Worm (Caenorhabditis elegans) whole organism, L2 larva: Measurements from ENCODE around the gene ZK666.1.

ENCODE experiments used
- C34F6.9 ChIP-seq: fragments of 150-350 bp; optimal IDR thresholded peaks from 2 replicates; lab custom pipeline; 2014; ENCODE audit warnings: missing biosample characterization, missing genetic modification characterization
- R02D3.7 ChIP-seq: fragments of 150-350 bp; optimal IDR thresholded peaks from 2 replicates; lab custom pipeline; 2014; ENCODE audit warnings: missing biosample characterization, missing genetic modification characterization
- Y55F3AM.14 ChIP-seq: fragments of 200-800 bp; sonication (Bioruptor generic); optimal IDR thresholded peaks from 2 replicates; lab custom pipeline; 2018; ENCODE audit warnings: mild to moderate bottlenecking, missing genetic modification characterization, missing compliant biosample characterization
- ZK546.5 ChIP-seq: sonication (generic microtip); optimal IDR thresholded peaks from 2 replicates; lab custom pipeline; 2017; ENCODE audit warnings: missing biosample characterization, missing genetic modification characterization
- alr-1 ChIP-seq: fragments of 150-350 bp; optimal IDR thresholded peaks from 2 replicates; lab custom pipeline; 2014; ENCODE audit warnings: missing biosample characterization, missing genetic modification characterization
- ama-1 ChIP-seq: fragments of 150-350 bp; optimal IDR thresholded peaks from 2 replicates; lab custom pipeline; 2018; ENCODE audit warnings: inconsistent platforms
- blmp-1 ChIP-seq: sonication (generic microtip); optimal IDR thresholded peaks from 2 replicates; lab custom pipeline; 2017; ENCODE audit warnings: missing genetic modification characterization, mild to moderate bottlenecking, missing compliant biosample characterization, antibody characterized with exemption, moderate library complexity; ENCODE audit not compliant: insufficient read depth
- ceh-16 ChIP-seq: fragments of 150-350 bp; optimal IDR thresholded peaks from 2 replicates; lab custom pipeline; 2014; ENCODE audit warnings: missing biosample characterization, missing genetic modification characterization
- ceh-82 ChIP-seq: fragments of 150-350 bp; optimal IDR thresholded peaks from 2 replicates; lab custom pipeline; 2014; ENCODE audit warnings: missing biosample characterization, missing genetic modification characterization
- crh-2 ChIP-seq: sonication (generic microtip); optimal IDR thresholded peaks from 2 replicates; lab custom pipeline; 2017; ENCODE audit warnings: missing biosample characterization, missing genetic modification characterization
- dmd-4 ChIP-seq: sonication (generic microtip); optimal IDR thresholded peaks from 2 replicates; lab custom pipeline; 2017; ENCODE audit warnings: missing biosample characterization, missing genetic modification characterization
- egl-27 ChIP-seq: sonication (generic microtip); optimal IDR thresholded peaks from 3 replicates; lab custom pipeline; 2017; ENCODE audit warnings: missing biosample characterization, missing genetic modification reagents, missing genetic modification characterization
- elt-1 ChIP-seq: fragments of 150-350 bp; optimal IDR thresholded peaks from 2 replicates; lab custom pipeline; 2014; ENCODE audit warnings: missing biosample characterization, missing genetic modification characterization
- elt-3 ChIP-seq: sonication (generic microtip); optimal IDR thresholded peaks from 2 replicates; lab custom pipeline; 2017; ENCODE audit warnings: missing biosample characterization, missing genetic modification characterization
- fos-1 ChIP-seq: fragments of 150-350 bp; optimal IDR thresholded peaks from 2 replicates; lab custom pipeline; 2014; ENCODE audit warnings: missing biosample characterization, missing genetic modification characterization
- gmeb-1 ChIP-seq: fragments of 150-350 bp; optimal IDR thresholded peaks from 2 replicates; lab custom pipeline; 2014; ENCODE audit warnings: missing biosample characterization, missing genetic modification characterization
- lin-11 ChIP-seq: fragments of 150-350 bp; sonication (generic microtip); optimal IDR thresholded peaks from 2 replicates; lab custom pipeline; 2014; ENCODE audit warnings: missing biosample characterization, missing genetic modification characterization, inconsistent platforms, mixed read lengths
- lin-13 ChIP-seq: fragments of 150-350 bp; optimal IDR thresholded peaks from 2 replicates; lab custom pipeline; 2014; ENCODE audit warnings: missing biosample characterization, missing genetic modification reagents, missing genetic modification characterization
- lin-39 ChIP-seq: fragments of 150-350 bp; optimal IDR thresholded peaks from 2 replicates; lab custom pipeline; 2014; ENCODE audit warnings: missing biosample characterization, missing genetic modification reagents, missing genetic modification characterization
- lsy-2 ChIP-seq, 2 experiments: fragments of 150-350 bp in 1 of 2; sonication (generic microtip) in 1 of 2; optimal IDR thresholded peaks; 2 replicates each; lab custom pipeline; 2014 to 2017; ENCODE audit warnings: missing biosample characterization in 2 of 2, missing genetic modification characterization in 2 of 2
- mab-5 ChIP-seq: fragments of 150-350 bp; optimal IDR thresholded peaks from 2 replicates; lab custom pipeline; 2014; ENCODE audit warnings: missing biosample characterization, missing genetic modification characterization
- mbf-1 ChIP-seq: sonication (generic microtip); optimal IDR thresholded peaks from 2 replicates; lab custom pipeline; 2017; ENCODE audit warnings: missing biosample characterization, missing genetic modification characterization
- mdl-1 ChIP-seq, 2 experiments: fragments of 150-350 bp in 1 of 2; sonication (generic microtip) in 1 of 2; optimal IDR thresholded peaks; 2 replicates each; lab custom pipeline; 2017; ENCODE audit warnings: missing biosample characterization in 2 of 2, missing genetic modification characterization in 2 of 2
- nhr-11 ChIP-seq: fragments of 150-350 bp; optimal IDR thresholded peaks from 2 replicates; lab custom pipeline; 2014; ENCODE audit warnings: missing biosample characterization, missing genetic modification characterization
- nhr-12 ChIP-seq: fragments of 150-350 bp; optimal IDR thresholded peaks from 2 replicates; lab custom pipeline; 2014; ENCODE audit warnings: missing biosample characterization, missing genetic modification characterization
- nhr-129 ChIP-seq: fragments of 150-350 bp; optimal IDR thresholded peaks from 2 replicates; lab custom pipeline; 2014; ENCODE audit warnings: missing biosample characterization, missing genetic modification characterization
- nhr-21 ChIP-seq: fragments of 150-350 bp; optimal IDR thresholded peaks from 2 replicates; lab custom pipeline; 2014; ENCODE audit warnings: missing biosample characterization, missing genetic modification characterization
- nhr-237 ChIP-seq: fragments of 150-350 bp; optimal IDR thresholded peaks from 2 replicates; lab custom pipeline; 2014; ENCODE audit warnings: missing biosample characterization, missing genetic modification characterization
- nhr-25 ChIP-seq: fragments of 150-350 bp; sonication (generic microtip); optimal IDR thresholded peaks from 3 replicates; lab custom pipeline; 2014; ENCODE audit warnings: missing biosample characterization, missing genetic modification characterization
- nhr-6 ChIP-seq: fragments of 150-350 bp; optimal IDR thresholded peaks from 2 replicates; lab custom pipeline; 2014; ENCODE audit warnings: missing biosample characterization, missing genetic modification characterization
- nhr-77 ChIP-seq: fragments of 150-350 bp; optimal IDR thresholded peaks from 2 replicates; lab custom pipeline; 2014; ENCODE audit warnings: missing biosample characterization, missing genetic modification characterization
- peb-1 ChIP-seq: fragments of 150-350 bp; optimal IDR thresholded peaks from 2 replicates; lab custom pipeline; 2014; ENCODE audit warnings: missing biosample characterization, missing genetic modification characterization
- sem-4 ChIP-seq: fragments of 150-350 bp; optimal IDR thresholded peaks from 2 replicates; lab custom pipeline; 2014; ENCODE audit warnings: missing biosample characterization, missing genetic modification reagents, missing genetic modification characterization
- skn-1 ChIP-seq: sonication (generic microtip); optimal IDR thresholded peaks from 2 replicates; lab custom pipeline; 2017; ENCODE audit warnings: missing biosample characterization, missing genetic modification characterization
- sma-3 ChIP-seq: sonication (generic microtip); optimal IDR thresholded peaks from 2 replicates; lab custom pipeline; 2016; ENCODE audit warnings: missing genetic modification reagents, missing genetic modification characterization, missing compliant biosample characterization
- sma-9 ChIP-seq, 2 experiments: fragments of 150-350 bp in 1 of 2; sonication (generic microtip) in 1 of 2; optimal IDR thresholded peaks; 2 replicates each; lab custom pipeline; 2014 to 2016; ENCODE audit warnings: missing genetic modification characterization in 2 of 2, mild to moderate bottlenecking in 1 of 2, missing biosample characterization in 1 of 2, missing compliant biosample characterization in 1 of 2, missing genetic modification reagents in 1 of 2, moderate library complexity in 1 of 2
- snpc-4 ChIP-seq: fragments of 150-350 bp; optimal IDR thresholded peaks from 2 replicates; lab custom pipeline; 2014; ENCODE audit warnings: missing biosample characterization, missing genetic modification characterization
- unc-39 ChIP-seq: fragments of 150-350 bp; optimal IDR thresholded peaks from 2 replicates; lab custom pipeline; 2014; ENCODE audit warnings: missing biosample characterization, missing genetic modification characterization
- unc-55 ChIP-seq: fragments of 150-350 bp; sonication (generic microtip); optimal IDR thresholded peaks from 3 replicates; lab custom pipeline; 2014; ENCODE audit warnings: missing biosample characterization, missing genetic modification reagents, missing genetic modification characterization
- unc-62 ChIP-seq: fragments of 150-350 bp; optimal IDR thresholded peaks from 2 replicates; lab custom pipeline; 2014; ENCODE audit warnings: missing biosample characterization, missing genetic modification reagents, missing genetic modification characterization
- ztf-1 ChIP-seq: fragments of 200-800 bp; sonication (Bioruptor generic); conservative IDR thresholded peaks from 2 replicates; pipeline ENCODE4 v1.3.6; 2022; ENCODE audit warnings: missing genetic modification characterization, missing compliant biosample characterization
- ztf-4 ChIP-seq: fragments of 150-350 bp; optimal IDR thresholded peaks from 2 replicates; lab custom pipeline; 2014; ENCODE audit warnings: missing biosample characterization, missing genetic modification characterization

The ZK666.1 gene

ce11 chrII:10456979-10457378, 14.2 kb downstream of the ZK666.1 start, which contains the start of gene ZK673.11:
Gene ZK673.11 (plus strand): TSS chrII:10457279.
- TF ChIP-seq unc-55 (GFP tag; lab: Kevin White, UChicago) (no peak), elt-1 (tag; lab: Kevin White, UChicago) (no peak), fos-1 (tag; lab: Kevin White, UChicago) (no peak), snpc-4 (no peak), sma-3 (GFP tag; lab: Kevin White, UChicago) (no peak), unc-62 (GFP tag; lab: Kevin White, UChicago) (no peak), gmeb-1 (tag; lab: Kevin White, UChicago) (no peak), nhr-12 (tag; lab: Kevin White, UChicago) (no peak), skn-1 (tag; lab: Kevin White, UChicago) (no peak)

- TF ChIP-seq sma-9 (GFP tag; optimal IDR thresholded peaks at IDR 0.05; lab: Kevin White, UChicago) (no peak), sma-9 (tag; optimal IDR thresholded peaks at IDR 0.05; lab: Kevin White, UChicago) (no peak), gmeb-1 (tag; lab: Kevin White, UChicago) (no peak), nhr-12 (tag; lab: Kevin White, UChicago) (no peak), nhr-21 (tag; lab: Kevin White, UChicago) (no peak), mbf-1 (tag; lab: Kevin White, UChicago) (no peak), ztf-1 (GFP tag; lab: Robert Waterston, UW) (no peak), mdl-1 (tag; optimal IDR thresholded peaks at IDR 0.05; lab: Kevin White, UChicago) (no peak), unc-39 (tag; lab: Kevin White, UChicago) (no peak), lin-39 (tag; lab: Kevin White, UChicago) (no peak), blmp-1 (tag; lab: Kevin White, UChicago) (no peak), unc-55 (GFP tag; lab: Kevin White, UChicago) (no peak), ZK546.5 (tag; lab: Kevin White, UChicago) (no peak), nhr-25 (tag; lab: Kevin White, UChicago) (no peak), mab-5 (tag; lab: Kevin White, UChicago) (no peak), dmd-4 (no peak)
Measured at ce11 chrII:10452620-10453019, 18.5 kb downstream of the ZK666.1 start, which contains the start of gene ZK673.4. Gene ZK673.4 (plus strand): TSS chrII:10452920.

ce11 chrII:10450335-10450734, 20.8 kb downstream of the ZK666.1 start:
- no peak for TF ChIP-seq R02D3.7 (tag; lab: Kevin White, UChicago)
- no peak for TF ChIP-seq lin-39 (tag; lab: Kevin White, UChicago)
- TF ChIP-seq ztf-4 (tag; lab: Kevin White, UChicago) = peak; percentile 60
- no peak for TF ChIP-seq mdl-1 (tag; optimal IDR thresholded peaks at IDR 0.05; lab: Kevin White, UChicago)
- no peak for TF ChIP-seq unc-39 (tag; lab: Kevin White, UChicago)
- TF ChIP-seq elt-3 (tag; lab: Kevin White, UChicago) = no peak
- no peak for TF ChIP-seq nhr-77
- TF ChIP-seq lsy-2 (tag; optimal IDR thresholded peaks at IDR 0.05; lab: Kevin White, UChicago) = peak in 1 of 2 experiments; percentile 28
- no peak for TF ChIP-seq dmd-4
- no peak for TF ChIP-seq mbf-1 (tag; lab: Kevin White, UChicago)
- no peak for TF ChIP-seq gmeb-1 (tag; lab: Kevin White, UChicago)
- TF ChIP-seq ama-1 (lab: Kevin White, UChicago) = no peak
- TF ChIP-seq sma-3 (GFP tag; lab: Kevin White, UChicago) = no peak
- TF ChIP-seq nhr-129 (tag; lab: Kevin White, UChicago) = peak; percentile 0
- TF ChIP-seq sma-9 (GFP tag; optimal IDR thresholded peaks at IDR 0.05; lab: Kevin White, UChicago) = peak; percentile 12
- no peak for TF ChIP-seq sma-9 (tag; optimal IDR thresholded peaks at IDR 0.05; lab: Kevin White, UChicago)
- TF ChIP-seq fos-1 (tag; lab: Kevin White, UChicago) = no peak
- TF ChIP-seq snpc-4 = no peak
- TF ChIP-seq unc-55 (GFP tag; lab: Kevin White, UChicago) = peak; percentile 14
- TF ChIP-seq mab-5 (tag; lab: Kevin White, UChicago) = no peak
- TF ChIP-seq egl-27 (tag; lab: Kevin White, UChicago) = no peak
- TF ChIP-seq lin-13 (GFP tag; lab: Kevin White, UChicago) = no peak
- no peak for TF ChIP-seq ceh-16 (tag; lab: Kevin White, UChicago)
- TF ChIP-seq peb-1 (tag; lab: Kevin White, UChicago) = no peak
- peak; percentile 49 for TF ChIP-seq C34F6.9 (tag; lab: Kevin White, UChicago)
- no peak for TF ChIP-seq nhr-11
- no peak for TF ChIP-seq Y55F3AM.14
- TF ChIP-seq nhr-21 (tag; lab: Kevin White, UChicago) = peak; percentile 24
- TF ChIP-seq lin-11 (tag; lab: Kevin White, UChicago) = no peak
- no peak for TF ChIP-seq nhr-12 (tag; lab: Kevin White, UChicago)
- no peak for TF ChIP-seq ztf-1 (GFP tag; lab: Robert Waterston, UW)
- TF ChIP-seq ceh-82 (tag; lab: Kevin White, UChicago) = no peak
- TF ChIP-seq nhr-6 (tag; lab: Kevin White, UChicago) = peak; percentile 15
- TF ChIP-seq crh-2 (tag; lab: Kevin White, UChicago) = peak; percentile 23
- no peak for TF ChIP-seq sem-4 (tag; lab: Kevin White, UChicago)
- peak; percentile 36 for TF ChIP-seq nhr-25 (tag; lab: Kevin White, UChicago)
- no peak for TF ChIP-seq ZK546.5 (tag; lab: Kevin White, UChicago)
- TF ChIP-seq nhr-237 (tag; lab: Kevin White, UChicago) = no peak
- TF ChIP-seq alr-1 (tag; lab: Kevin White, UChicago) = no peak
- TF ChIP-seq skn-1 (tag; lab: Kevin White, UChicago) = no peak
- TF ChIP-seq, all 48 proteins: peak for 10
